Worm (Caenorhabditis elegans): ENCODE results near the gene Y102A11A.2.
A peak's percentile ranks its signal among the peaks of the same experiment; 100 is the strongest.

Gene Y102A11A.2

DNA sequence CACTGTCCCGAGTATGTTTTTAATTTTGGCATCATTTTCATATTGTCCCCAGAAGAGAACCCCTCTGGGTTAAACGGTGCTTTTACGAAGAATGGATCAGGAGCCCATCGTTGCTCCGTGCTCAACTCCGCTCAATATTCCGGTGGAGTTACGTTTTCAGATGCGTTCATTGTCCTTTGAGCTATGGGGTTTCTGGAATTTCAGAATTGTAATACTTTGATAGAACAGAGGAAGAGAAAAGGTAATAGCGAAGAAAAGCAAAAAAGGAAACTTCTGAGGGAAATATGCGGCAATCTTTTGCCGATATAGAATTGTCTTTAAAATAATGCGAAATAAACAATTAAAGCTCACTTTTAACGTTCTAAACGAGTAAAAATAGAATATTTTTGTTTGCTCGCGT lies 28.5 kb upstream of the Y102A11A.2 start, which contains the start of gene Y40A1A.3:
Gene Y40A1A.3, minus strand, starts transcription at position 101 of the 400 bp plus-strand sequence.
- TF ChIP-seq blmp-1 (tag; optimal IDR thresholded peaks at IDR 0.05) (no peak), mep-1 (tag; optimal IDR thresholded peaks at IDR 0.05) (no peak), bed-3 (GFP tag; optimal IDR thresholded peaks at IDR 0.05) (no peak), nhr-2 (tag; optimal IDR thresholded peaks at IDR 0.05) (no peak), zip-8 (tag; optimal IDR thresholded peaks at IDR 0.05) (no peak), sem-2 (GFP tag; optimal IDR thresholded peaks at IDR 0.05) (no peak), unc-39 (tag; optimal IDR thresholded peaks at IDR 0.05) (no peak), elt-1 (tag; optimal IDR thresholded peaks at IDR 0.05; ENCODE audit: borderline replicate concordance, insufficient read depth) (no peak), mab-5 (tag; optimal IDR thresholded peaks at IDR 0.05) (no peak), ceh-39 (tag; optimal IDR thresholded peaks at IDR 0.05) (no peak), ztf-11 (tag; optimal IDR thresholded peaks at IDR 0.05) (no peak), lsy-2 (tag; optimal IDR thresholded peaks at IDR 0.05) (no peak), lin-32 (GFP tag; optimal IDR thresholded peaks at IDR 0.05) (no peak), ces-1 (GFP tag; optimal IDR thresholded peaks at IDR 0.05) (no peak), nhr-237 (tag; optimal IDR thresholded peaks at IDR 0.05) (no peak), elt-3 (tag; optimal IDR thresholded peaks at IDR 0.05) (no peak)

ce11 chrX:1998825-1999224 lies 27.6 kb upstream of the Y102A11A.2 start:
- TF ChIP-seq elt-3 (tag; optimal IDR thresholded peaks at IDR 0.05), result no peak
- TF ChIP-seq M03D4.4 (tag; optimal IDR thresholded peaks at IDR 0.05), result peak; percentile 22
- no peak for TF ChIP-seq pha-4 (tag; optimal IDR thresholded peaks at IDR 0.05)
- peak; percentile 17 for TF ChIP-seq unc-120 (tag; optimal IDR thresholded peaks at IDR 0.05; ENCODE audit: poor library complexity, severe bottlenecking)
- no peak for TF ChIP-seq ceh-43 (GFP tag; optimal IDR thresholded peaks at IDR 0.05)
- TF ChIP-seq cnd-1 (tag; optimal IDR thresholded peaks at IDR 0.05), result no peak
- no peak for TF ChIP-seq unc-39 (tag; optimal IDR thresholded peaks at IDR 0.05)
- no peak for TF ChIP-seq lin-32 (GFP tag; optimal IDR thresholded peaks at IDR 0.05)

ce11 chrX:2000517-2000916 lies 25.9 kb upstream of the Y102A11A.2 start:
- no peak for TF ChIP-seq drap-1 (GFP tag; optimal IDR thresholded peaks at IDR 0.05)
- TF ChIP-seq ztf-11 (tag; optimal IDR thresholded peaks at IDR 0.05), result no peak
- no peak for TF ChIP-seq mab-5 (tag; optimal IDR thresholded peaks at IDR 0.05)
- TF ChIP-seq hlh-1 (tag; optimal IDR thresholded peaks at IDR 0.05), result no peak
- TF ChIP-seq nhr-28 (tag; optimal IDR thresholded peaks at IDR 0.05), result no peak
- TF ChIP-seq ham-2 (GFP tag; optimal IDR thresholded peaks at IDR 0.05), result no peak
- TF ChIP-seq unc-62 (GFP tag; optimal IDR thresholded peaks at IDR 0.05), result no peak
- TF ChIP-seq lsy-2 (tag; optimal IDR thresholded peaks at IDR 0.05), result no peak
- TF ChIP-seq ces-1 (GFP tag; optimal IDR thresholded peaks at IDR 0.05), result no peak
- no peak for TF ChIP-seq mls-2 (tag; optimal IDR thresholded peaks at IDR 0.05)

DNA sequence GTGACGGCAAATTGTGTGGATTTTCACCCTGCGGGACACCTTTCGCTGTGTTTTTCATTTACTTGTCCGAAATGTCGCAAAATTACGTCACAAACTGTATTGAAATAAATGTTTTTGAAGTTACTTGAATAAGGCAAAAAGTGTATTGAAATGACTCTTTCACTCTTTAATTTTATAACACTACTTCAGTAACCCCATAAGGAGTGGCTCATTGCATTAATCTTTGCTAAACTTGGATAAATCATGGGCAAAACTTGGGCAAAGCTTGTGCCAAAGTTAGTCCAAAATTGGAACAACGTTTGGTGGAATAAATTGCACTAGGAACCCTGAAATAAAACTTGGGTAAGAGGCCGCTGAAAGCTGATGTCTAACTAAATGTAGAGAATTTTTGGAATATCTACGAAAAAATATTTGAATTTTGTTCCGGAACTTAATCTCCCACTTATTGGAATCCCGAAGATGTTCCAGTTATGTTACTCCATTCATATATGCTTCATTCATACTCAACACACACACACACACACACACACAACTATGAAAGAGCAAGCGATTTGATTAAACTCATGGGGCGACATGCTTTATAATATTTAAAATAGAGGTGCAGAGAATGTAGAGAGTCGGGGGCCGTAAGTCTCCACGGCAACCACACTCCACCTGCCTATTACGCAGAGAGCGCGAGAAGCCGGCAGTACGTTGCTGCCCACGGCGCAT lies 13.8 kb upstream of the Y102A11A.2 start, which contains the start of gene Y102A11A.9:
Gene Y102A11A.9, plus strand, starts transcription at position 661 of the 711 bp plus-strand sequence.
- no peak for TF ChIP-seq ceh-39 (tag; optimal IDR thresholded peaks at IDR 0.05)
- no peak for TF ChIP-seq nhr-28 (tag; optimal IDR thresholded peaks at IDR 0.05)
- TF ChIP-seq mab-5 (tag; optimal IDR thresholded peaks at IDR 0.05), result no peak
- TF ChIP-seq M03D4.4 (tag; optimal IDR thresholded peaks at IDR 0.05), result no peak
- no peak for TF ChIP-seq ztf-11 (tag; optimal IDR thresholded peaks at IDR 0.05)
- no peak for TF ChIP-seq hlh-1 (tag; optimal IDR thresholded peaks at IDR 0.05)
- no peak for TF ChIP-seq snpc-4 (tag; optimal IDR thresholded peaks at IDR 0.05)
- no peak for TF ChIP-seq unc-120 (tag; optimal IDR thresholded peaks at IDR 0.05; ENCODE audit: poor library complexity, severe bottlenecking)
- TF ChIP-seq cnd-1 (tag; optimal IDR thresholded peaks at IDR 0.05), result no peak
- no peak for TF ChIP-seq flh-1 (GFP tag; optimal IDR thresholded peaks at IDR 0.05)

ce11 chrX:2013912-2014311 lies 12.5 kb upstream of the Y102A11A.2 start:
- TF ChIP-seq elt-3 (tag; optimal IDR thresholded peaks at IDR 0.05) (no peak), blmp-1 (tag; optimal IDR thresholded peaks at IDR 0.05) (no peak), zip-8 (tag; optimal IDR thresholded peaks at IDR 0.05) (no peak), nhr-237 (tag; optimal IDR thresholded peaks at IDR 0.05) (no peak), lin-32 (GFP tag; optimal IDR thresholded peaks at IDR 0.05) (no peak), lin-13 (tag; optimal IDR thresholded peaks at IDR 0.05) (no peak), snpc-4 (tag; optimal IDR thresholded peaks at IDR 0.05) (no peak), tbx-8 (GFP tag; optimal IDR thresholded peaks at IDR 0.05) (no peak), cnd-1 (tag; optimal IDR thresholded peaks at IDR 0.05) (no peak), drap-1 (GFP tag; optimal IDR thresholded peaks at IDR 0.05) (no peak), ceh-83 (GFP tag; optimal IDR thresholded peaks at IDR 0.05) (no peak)
